Fruit fly (Drosophila melanogaster) whole organism, prepupa: ENCODE data around the gene CG32554.

ENCODE experiments used
- CG10631 ChIP-seq: fragments of 200-800 bp; sonication (Bioruptor generic); optimal IDR thresholded peaks from 2 replicates; lab custom pipeline; 2016; ENCODE audit warnings: missing biosample characterization, missing genetic modification characterization
- CG11294 ChIP-seq: fragments of 200-800 bp; sonication (Bioruptor generic); IDR thresholded peaks from 2 replicates; pipeline ENCODE4 v1.3.6; 2022; ENCODE audit warnings: missing biosample characterization, missing genetic modification characterization
- CG11762 ChIP-seq: fragments of 200-800 bp; sonication (Bioruptor generic); optimal IDR thresholded peaks from 3 replicates; lab custom pipeline; 2016; ENCODE audit warnings: missing biosample characterization, missing genetic modification characterization; ENCODE audit not compliant: insufficient read depth
- CG11902 ChIP-seq: fragments of 200-800 bp; sonication (Bioruptor generic); optimal IDR thresholded peaks from 3 replicates; lab custom pipeline; 2016; ENCODE audit warnings: missing biosample characterization, missing genetic modification characterization
- CG1621 ChIP-seq: fragments of 200-800 bp; sonication (Bioruptor generic); optimal IDR thresholded peaks from 3 replicates; lab custom pipeline; 2018; ENCODE audit warnings: missing biosample characterization, mild to moderate bottlenecking, missing genetic modification characterization
- CG16779 ChIP-seq: fragments of 200-800 bp; sonication (Bioruptor generic); optimal IDR thresholded peaks from 3 replicates; lab custom pipeline; 2017; ENCODE audit warnings: missing biosample characterization, mild to moderate bottlenecking, missing genetic modification characterization
- CG3032 ChIP-seq: fragments of 200-800 bp; optimal IDR thresholded peaks from 2 replicates; lab custom pipeline; 2019; ENCODE audit warnings: missing biosample characterization, mild to moderate bottlenecking, missing genetic modification characterization, moderate library complexity
- CG31627 ChIP-seq: fragments of 200-800 bp; sonication (Bioruptor generic); optimal IDR thresholded peaks from 3 replicates; lab custom pipeline; 2016; ENCODE audit warnings: missing biosample characterization, missing genetic modification characterization
- CG34406 ChIP-seq: fragments of 200-800 bp; sonication (Bioruptor generic); optimal IDR thresholded peaks from 3 replicates; lab custom pipeline; 2016; ENCODE audit warnings: missing biosample characterization, missing genetic modification characterization
- CG3919 ChIP-seq: fragments of 200-800 bp; sonication (Bioruptor generic); optimal IDR thresholded peaks from 3 replicates; lab custom pipeline; 2016; ENCODE audit warnings: missing biosample characterization, missing genetic modification characterization
- CG4318 ChIP-seq: fragments of 200-800 bp; sonication (Bioruptor generic); optimal IDR thresholded peaks from 3 replicates; lab custom pipeline; 2017; ENCODE audit warnings: missing biosample characterization, mild to moderate bottlenecking, missing genetic modification characterization
- CG6163 ChIP-seq: fragments of 200-800 bp; sonication (Bioruptor generic); IDR thresholded peaks from 3 replicates; pipeline ENCODE4 v1.3.6; 2022; ENCODE audit warnings: missing biosample characterization, missing genetic modification characterization
- CG6276 ChIP-seq: fragments of 200-800 bp; sonication (Bioruptor generic); optimal IDR thresholded peaks from 2 replicates; lab custom pipeline; 2017; ENCODE audit warnings: missing biosample characterization, mild to moderate bottlenecking, missing genetic modification characterization
- CG6792 ChIP-seq: fragments of 200-800 bp; sonication (Bioruptor generic); optimal IDR thresholded peaks from 3 replicates; lab custom pipeline; 2016; ENCODE audit warnings: missing biosample characterization, missing genetic modification characterization
- CG6808 ChIP-seq: fragments of 200-800 bp; sonication (Bioruptor generic); optimal IDR thresholded peaks from 3 replicates; lab custom pipeline; 2017; ENCODE audit warnings: missing biosample characterization, missing genetic modification characterization, mild to moderate bottlenecking, moderate library complexity, missing genetic modification reagents
- CG6854 ChIP-seq: fragments of 200-800 bp; sonication (Bioruptor generic); optimal IDR thresholded peaks from 2 replicates; lab custom pipeline; 2017; ENCODE audit warnings: missing biosample characterization, mild to moderate bottlenecking, missing genetic modification characterization
- CG7368 ChIP-seq: fragments of 200-800 bp; sonication (Bioruptor generic); optimal IDR thresholded peaks from 3 replicates; lab custom pipeline; 2016; ENCODE audit warnings: missing biosample characterization, missing genetic modification characterization
- CG8119 ChIP-seq: fragments of 200-800 bp; sonication (Bioruptor generic); IDR thresholded peaks from 3 replicates; pipeline ENCODE4 v1.3.6; 2022; ENCODE audit warnings: missing biosample characterization, missing genetic modification characterization
- CG8319 ChIP-seq: fragments of 200-800 bp; sonication (Bioruptor generic); optimal IDR thresholded peaks from 3 replicates; lab custom pipeline; 2016; ENCODE audit warnings: missing biosample characterization, missing genetic modification characterization
- CG8632 ChIP-seq: fragments of 200-800 bp; sonication (Bioruptor generic); optimal IDR thresholded peaks from 3 replicates; lab custom pipeline; 2016; ENCODE audit warnings: missing biosample characterization, missing genetic modification characterization
- CG9139 ChIP-seq: fragments of 200-800 bp; sonication (Bioruptor generic); optimal IDR thresholded peaks from 3 replicates; lab custom pipeline; 2017; ENCODE audit warnings: missing biosample characterization, mild to moderate bottlenecking, missing genetic modification characterization
- Eip78C ChIP-seq: fragments of 200-800 bp; sonication (Bioruptor generic); peaks from one replicate; lab custom pipeline; 2016; ENCODE audit warnings: missing biosample characterization, missing genetic modification characterization
- Eip93F ChIP-seq: fragments of 200-800 bp; sonication (Bioruptor generic); optimal IDR thresholded peaks from 2 replicates; lab custom pipeline; 2016; ENCODE audit warnings: missing biosample characterization, mild to moderate bottlenecking, missing genetic modification characterization
- Ets21C ChIP-seq: fragments of 200-800 bp; sonication (Bioruptor generic); optimal IDR thresholded peaks from 3 replicates; lab custom pipeline; 2016; ENCODE audit warnings: missing biosample characterization, missing genetic modification characterization
- Gug ChIP-seq: fragments of 200-800 bp; sonication (Bioruptor generic); IDR thresholded peaks from 2 replicates; pipeline ENCODE4 v1.3.6; 2022; ENCODE audit warnings: missing biosample characterization, missing genetic modification characterization
- Hr39 ChIP-seq: fragments of 200-800 bp; sonication (Bioruptor generic); optimal IDR thresholded peaks from 2 replicates; lab custom pipeline; 2016; ENCODE audit warnings: missing biosample characterization, missing genetic modification characterization
- Hr4 ChIP-seq: fragments of 200-800 bp; sonication (Bioruptor generic); optimal IDR thresholded peaks from 3 replicates; lab custom pipeline; 2016; ENCODE audit warnings: missing biosample characterization, missing genetic modification characterization
- Lpt ChIP-seq: fragments of 200-800 bp; sonication (Bioruptor generic); optimal IDR thresholded peaks from 3 replicates; lab custom pipeline; 2016; ENCODE audit warnings: missing biosample characterization, missing genetic modification characterization
- Met ChIP-seq: fragments of 200-800 bp; sonication (Bioruptor generic); optimal IDR thresholded peaks from 3 replicates; lab custom pipeline; 2016; ENCODE audit warnings: missing biosample characterization, missing genetic modification characterization
- Smox ChIP-seq: fragments of 200-800 bp; sonication (Bioruptor generic); optimal IDR thresholded peaks from 3 replicates; lab custom pipeline; 2016; ENCODE audit warnings: missing biosample characterization, missing genetic modification characterization
- Sox14 ChIP-seq: fragments of 200-800 bp; sonication (Bioruptor generic); optimal IDR thresholded peaks from 3 replicates; lab custom pipeline; 2016; ENCODE audit warnings: missing biosample characterization, missing genetic modification characterization
- Sox15 ChIP-seq: fragments of 200-800 bp; sonication (Bioruptor generic); optimal IDR thresholded peaks from 3 replicates; lab custom pipeline; 2016; ENCODE audit warnings: missing biosample characterization, missing genetic modification characterization
- achi ChIP-seq: fragments of 200-800 bp; sonication (Bioruptor generic); optimal IDR thresholded peaks from 3 replicates; lab custom pipeline; 2016; ENCODE audit warnings: missing biosample characterization, missing genetic modification characterization
- cyc ChIP-seq: fragments of 200-800 bp; sonication (Bioruptor generic); optimal IDR thresholded peaks from 3 replicates; lab custom pipeline; 2016; ENCODE audit warnings: missing biosample characterization, missing genetic modification characterization
- dac ChIP-seq: fragments of 200-800 bp; sonication (Bioruptor generic); optimal IDR thresholded peaks from 2 replicates; lab custom pipeline; 2017; ENCODE audit warnings: missing biosample characterization, mild to moderate bottlenecking, missing genetic modification characterization
- dsx ChIP-seq: fragments of 200-800 bp; optimal IDR thresholded peaks from 3 replicates; lab custom pipeline; 2019; ENCODE audit warnings: missing biosample characterization, mild to moderate bottlenecking, missing genetic modification characterization, moderate library complexity; ENCODE audit not compliant: poor library complexity, severe bottlenecking
- eg ChIP-seq: fragments of 200-800 bp; sonication (Bioruptor generic); IDR thresholded peaks from 3 replicates; pipeline ENCODE4 v1.3.6; 2022; ENCODE audit warnings: missing biosample characterization, missing genetic modification characterization
- esn ChIP-seq: fragments of 200-800 bp; sonication (Bioruptor generic); optimal IDR thresholded peaks from 2 replicates; lab custom pipeline; 2016; ENCODE audit warnings: missing biosample characterization, mild to moderate bottlenecking, missing genetic modification characterization, moderate library complexity
- fd85E ChIP-seq: fragments of 200-800 bp; sonication (Bioruptor generic); optimal IDR thresholded peaks from 3 replicates; lab custom pipeline; 2016; ENCODE audit warnings: missing biosample characterization, missing genetic modification characterization
- fkh ChIP-seq: fragments of 200-800 bp; sonication (Bioruptor generic); optimal IDR thresholded peaks from 3 replicates; lab custom pipeline; 2017; ENCODE audit warnings: missing biosample characterization, mild to moderate bottlenecking, missing genetic modification characterization, moderate library complexity
- pdm3 ChIP-seq: fragments of 200-800 bp; sonication (Bioruptor generic); optimal IDR thresholded peaks from 3 replicates; lab custom pipeline; 2016; ENCODE audit warnings: missing biosample characterization, missing genetic modification characterization
- salr ChIP-seq, 2 experiments: fragments of 200-800 bp; sonication (Bioruptor generic); optimal IDR thresholded peaks; 3 replicates each; lab custom pipeline; 2016 to 2018; ENCODE audit warnings: missing biosample characterization in 2 of 2, missing genetic modification characterization in 2 of 2, mild to moderate bottlenecking in 1 of 2
- ss ChIP-seq, 2 experiments: fragments of 200-800 bp; sonication (Bioruptor generic); optimal IDR thresholded peaks; 2 replicates in 1 of 2; 3 replicates in 1 of 2; lab custom pipeline; 2017 to 2018; ENCODE audit warnings: mild to moderate bottlenecking in 2 of 2, missing biosample characterization in 2 of 2, missing genetic modification characterization in 2 of 2, moderate library complexity in 1 of 2
- vri ChIP-seq: fragments of 200-800 bp; sonication (Bioruptor generic); optimal IDR thresholded peaks from 3 replicates; lab custom pipeline; 2016; ENCODE audit warnings: missing biosample characterization, mild to moderate bottlenecking, missing genetic modification characterization

Gene CG32554

dm6 chrX:17856029-17856428 lies 3.5 kb upstream of the CG32554 start, which contains the start of gene Mco4:
Gene Mco4 (minus strand): TSS chrX:17856129.
- TF ChIP-seq Sox14 (GFP tag; lab: Kevin White, UChicago) (no peak), CG11762 (GFP tag; lab: Kevin White, UChicago) (no peak)
- TF ChIP-seq, all 60 proteins: peak for 0

- TF ChIP-seq CG3919 (GFP tag; lab: Kevin White, UChicago) (no peak), achi (no peak), vri (GFP tag; lab: Kevin White, UChicago) (no peak), CG6163 (GFP tag; lab: Robert Waterston, UW) (0 out of 3 replicates have a peak, but pooled peaks have one; percentile 16), esn (peak; percentile 38), CG34406 (GFP tag; lab: Kevin White, UChicago) (no peak), dac (GFP tag; lab: Kevin White, UChicago) (no peak), Eip78C (GFP tag; lab: Kevin White, UChicago) (peak; percentile 69), fkh (peak; percentile 100)
Observed at dm6 chrX:17850179-17850578, 2.3 kb downstream of the CG32554 start, which contains the start of the genes CG15814 and Spt7. Gene CG15814 (minus strand): TSS chrX:17850342. Gene Spt7 (plus strand): TSS chrX:17850460.

- peak; percentile 56 for TF ChIP-seq fkh
- no peak for TF ChIP-seq CG7368 (GFP tag; lab: Kevin White, UChicago)
- TF ChIP-seq, all 60 proteins: peak for 1
Observed at dm6 chrX:17845820-17846379, 6.6 kb downstream of the CG32554 start.

- peak; percentile 88 for TF ChIP-seq CG34406 (GFP tag; lab: Kevin White, UChicago)
- peak; percentile 85 for TF ChIP-seq dsx (GFP tag; lab: Kevin White, UChicago)
- TF ChIP-seq CG10631 = peak; percentile 95
- TF ChIP-seq Sox14 (GFP tag; lab: Kevin White, UChicago) = peak; percentile 81
- peak; percentile 79 for TF ChIP-seq Hr39 (GFP tag; lab: Kevin White, UChicago)
- peak; percentile 85 for TF ChIP-seq Lpt
- TF ChIP-seq ss (GFP tag; optimal IDR thresholded peaks at IDR 0.05; lab: Kevin White, UChicago) = peak; percentile 69 to 84
- TF ChIP-seq CG3032 (tag; lab: Kevin White, UChicago) = peak; percentile 94
- TF ChIP-seq Ets21C = peak; percentile 69
- TF ChIP-seq CG4318 (GFP tag; lab: Kevin White, UChicago) = no peak
- peak; percentile 82 for TF ChIP-seq CG31627 (GFP tag; lab: Kevin White, UChicago)
- TF ChIP-seq pdm3 (GFP tag; lab: Kevin White, UChicago) = peak; percentile 86
- peak; percentile 84 for TF ChIP-seq esn
- no peak for TF ChIP-seq CG16779
- TF ChIP-seq fd85E = peak; percentile 43
- peak; percentile 95 for TF ChIP-seq Gug (GFP tag; lab: Robert Waterston, UW)
- TF ChIP-seq CG6792 = peak; percentile 88
- peak; percentile 88 for TF ChIP-seq achi
- peak; percentile 95 for TF ChIP-seq CG8119 (GFP tag; lab: Robert Waterston, UW)
- peak; percentile 84 for TF ChIP-seq CG8319 (GFP tag; lab: Kevin White, UChicago)
- peak; percentile 97 for TF ChIP-seq eg (GFP tag; lab: Robert Waterston, UW)
- no peak for TF ChIP-seq Hr4 (GFP tag; lab: Kevin White, UChicago)
- no peak for TF ChIP-seq Met (GFP tag; lab: Kevin White, UChicago)
- TF ChIP-seq Smox (GFP tag; lab: Kevin White, UChicago) = no peak
- TF ChIP-seq salr (GFP tag; optimal IDR thresholded peaks at IDR 0.05; lab: Kevin White, UChicago) = peak; percentile 61 to 85
- peak; percentile 89 for TF ChIP-seq Sox15 (GFP tag; lab: Kevin White, UChicago)
- TF ChIP-seq CG6854 (GFP tag; lab: Kevin White, UChicago) = peak; percentile 57
- peak; percentile 86 for TF ChIP-seq CG11902 (GFP tag; lab: Kevin White, UChicago)
- TF ChIP-seq CG6808 (GFP tag; lab: Kevin White, UChicago) = peak; percentile 88
- peak; percentile 80 for TF ChIP-seq CG1621
- TF ChIP-seq Eip93F (GFP tag; lab: Kevin White, UChicago) = peak; percentile 76
- peak; percentile 95 for TF ChIP-seq CG6163 (GFP tag; lab: Robert Waterston, UW)
- peak; percentile 69 for TF ChIP-seq dac (GFP tag; lab: Kevin White, UChicago)
- no peak for TF ChIP-seq CG6276 (GFP tag; lab: Kevin White, UChicago)
- TF ChIP-seq CG8632 (GFP tag; lab: Kevin White, UChicago) = peak; percentile 85
- TF ChIP-seq CG11294 (GFP tag; lab: Robert Waterston, UW) = peak; percentile 91
- TF ChIP-seq CG9139 (GFP tag; lab: Kevin White, UChicago) = peak; percentile 81
- TF ChIP-seq CG7368 (GFP tag; lab: Kevin White, UChicago) = peak; percentile 86
- TF ChIP-seq cyc (GFP tag; lab: Kevin White, UChicago) = peak; percentile 89
Observed at dm6 chrX:17844623-17845022, 7.9 kb downstream of the CG32554 start, which contains the start of the genes CG8142 and Ucp4A. Gene CG8142 (minus strand): TSS chrX:17844704. Gene Ucp4A (plus strand): TSS chrX:17844949.
